Worm (Caenorhabditis elegans) whole organism, young adult: ENCODE data around the gene Y32H12A.6.

Experiments
- B0019.2 ChIP-seq: fragments of 200-800 bp; sonication (Bioruptor generic); conservative IDR thresholded peaks from 2 replicates; pipeline ENCODE4 v1.3.6; 2022; ENCODE audit warnings: missing genetic modification reagents, missing genetic modification characterization, missing compliant biosample characterization
- B0035.1 ChIP-seq: sonication (generic microtip); optimal IDR thresholded peaks from 2 replicates; lab custom pipeline; 2016; ENCODE audit warnings: missing genetic modification characterization, mild to moderate bottlenecking, missing compliant biosample characterization, missing genotype, missing genetic modification reagents
- B0261.1 ChIP-seq: sonication (generic microtip); optimal IDR thresholded peaks from 2 replicates; lab custom pipeline; 2016; ENCODE audit warnings: mild to moderate bottlenecking, missing genetic modification characterization, moderate library complexity, missing compliant biosample characterization
- B0336.3 ChIP-seq: fragments of 200-800 bp; sonication (Bioruptor generic); IDR thresholded peaks from 2 replicates; pipeline ENCODE4 v1.3.6; 2022; ENCODE audit warnings: missing genetic modification characterization, missing compliant biosample characterization
- C06A6.2 ChIP-seq: fragments of 200-800 bp; sonication (Bioruptor generic); conservative IDR thresholded peaks from 2 replicates; pipeline ENCODE4 v1.3.6; 2022; ENCODE audit warnings: missing genetic modification characterization, missing compliant biosample characterization
- F33H1.4 ChIP-seq: fragments of 200-800 bp; sonication (Bioruptor generic); IDR thresholded peaks from 2 replicates; pipeline ENCODE4 v1.3.6; 2022; ENCODE audit warnings: missing genetic modification reagents, missing genetic modification characterization, missing compliant biosample characterization
- F37B4.10 ChIP-seq: fragments of 200-800 bp; sonication (Bioruptor generic); IDR thresholded peaks from 2 replicates; pipeline ENCODE4 v1.3.6; 2022; ENCODE audit warnings: missing genetic modification characterization, missing compliant biosample characterization
- F52B5.7 ChIP-seq: sonication (generic microtip); optimal IDR thresholded peaks from 2 replicates; lab custom pipeline; 2016; ENCODE audit warnings: mild to moderate bottlenecking, missing genetic modification characterization, missing compliant biosample characterization
- F57A8.1 ChIP-seq: fragments of 200-800 bp; sonication (Bioruptor generic); optimal IDR thresholded peaks from 2 replicates; lab custom pipeline; 2018; ENCODE audit warnings: mild to moderate bottlenecking, missing genetic modification characterization, moderate library complexity, missing compliant biosample characterization
- F57C9.4 ChIP-seq: sonication (generic microtip); optimal IDR thresholded peaks from 2 replicates; lab custom pipeline; 2017; ENCODE audit warnings: mild to moderate bottlenecking, missing genetic modification characterization, missing compliant biosample characterization
- Y53F4B.3 ChIP-seq: fragments of 200-800 bp; sonication (Bioruptor generic); IDR thresholded peaks from 2 replicates; pipeline ENCODE4 v1.3.6; 2022; ENCODE audit warnings: missing genetic modification reagents, missing genetic modification characterization, missing compliant biosample characterization
- Y67H2A.10 ChIP-seq: fragments of 200-800 bp; sonication (Bioruptor generic); conservative IDR thresholded peaks from 2 replicates; pipeline ENCODE4 v1.3.6; 2022; ENCODE audit warnings: missing genetic modification reagents, missing genetic modification characterization, missing compliant biosample characterization
- akir-1 ChIP-seq: fragments of 200-800 bp; sonication (Bioruptor generic); optimal IDR thresholded peaks from 2 replicates; lab custom pipeline; 2018; ENCODE audit warnings: mild to moderate bottlenecking, missing genetic modification characterization, moderate library complexity, missing compliant biosample characterization
- atf-7 ChIP-seq: sonication (generic microtip); optimal IDR thresholded peaks from 2 replicates; lab custom pipeline; 2017; ENCODE audit warnings: mild to moderate bottlenecking, missing genetic modification characterization, missing compliant biosample characterization
- athp-1 ChIP-seq: sonication (generic microtip); optimal IDR thresholded peaks from 2 replicates; lab custom pipeline; 2017; ENCODE audit warnings: mild to moderate bottlenecking, missing genetic modification characterization, missing compliant biosample characterization
- cebp-1 ChIP-seq, 2 experiments: fragments of 200-800 bp in 1 of 2; sonication (Bioruptor generic) in 1 of 2; sonication (generic microtip) in 1 of 2; IDR thresholded peaks in 1 of 2; optimal IDR thresholded peaks in 1 of 2; 2 replicates each; pipeline versions ENCODE4 v1.3.6 to Lab custom; 2017 to 2022; ENCODE audit warnings: missing compliant biosample characterization in 2 of 2, missing genetic modification characterization in 2 of 2, mild to moderate bottlenecking in 1 of 2, missing genetic modification reagents in 1 of 2, moderate library complexity in 1 of 2
- ceh-27 ChIP-seq: fragments of 200-800 bp; sonication (Bioruptor generic); optimal IDR thresholded peaks from 2 replicates; lab custom pipeline; 2018; ENCODE audit warnings: mild to moderate bottlenecking, missing genetic modification characterization, moderate library complexity, missing compliant biosample characterization
- ceh-40 ChIP-seq: fragments of 200-800 bp; sonication (Bioruptor generic); IDR thresholded peaks from 2 replicates; pipeline ENCODE4 v1.3.6; 2022; ENCODE audit warnings: missing genetic modification characterization, missing compliant biosample characterization
- die-1 ChIP-seq: sonication (generic microtip); optimal IDR thresholded peaks from 2 replicates; lab custom pipeline; 2016; ENCODE audit warnings: missing genotype, mild to moderate bottlenecking, missing genetic modification characterization, missing compliant biosample characterization
- dpl-1 ChIP-seq: fragments of 150-350 bp; optimal IDR thresholded peaks from 2 replicates; lab custom pipeline; 2014; ENCODE audit warnings: missing biosample characterization, missing genetic modification reagents, missing genetic modification characterization
- egl-18 ChIP-seq: fragments of 200-800 bp; sonication (Bioruptor generic); IDR thresholded peaks from 2 replicates; pipeline ENCODE4 v1.3.6; 2022; ENCODE audit warnings: missing genetic modification reagents, missing genetic modification characterization, missing compliant biosample characterization
- egrh-3 ChIP-seq: fragments of 200-800 bp; sonication (Bioruptor generic); IDR thresholded peaks from 2 replicates; pipeline ENCODE4 v1.3.6; 2022; ENCODE audit warnings: missing genetic modification reagents, missing genetic modification characterization, missing compliant biosample characterization
- gei-17 ChIP-seq: fragments of 200-800 bp; sonication (Bioruptor generic); optimal IDR thresholded peaks from 2 replicates; lab custom pipeline; 2018; ENCODE audit warnings: mild to moderate bottlenecking, missing genetic modification characterization, missing compliant biosample characterization
- hlh-12 ChIP-seq: sonication (generic microtip); optimal IDR thresholded peaks from 2 replicates; lab custom pipeline; 2016; ENCODE audit warnings: missing genetic modification characterization, missing compliant biosample characterization
- hmg-1.2 ChIP-seq: fragments of 200-800 bp; sonication (Bioruptor generic); IDR thresholded peaks from 2 replicates; pipeline ENCODE4 v1.3.6; 2022; ENCODE audit warnings: missing genetic modification reagents, missing genetic modification characterization, missing compliant biosample characterization
- hmg-20 ChIP-seq: fragments of 200-800 bp; sonication (Bioruptor generic); IDR thresholded peaks from 2 replicates; pipeline ENCODE4 v1.3.6; 2022; ENCODE audit warnings: missing genetic modification reagents, missing genetic modification characterization, missing compliant biosample characterization
- lag-1 ChIP-seq: fragments of 200-800 bp; sonication (Bioruptor generic); IDR thresholded peaks from 2 replicates; pipeline ENCODE4 v1.3.6; 2022; ENCODE audit warnings: missing genetic modification reagents, missing genetic modification characterization, missing compliant biosample characterization
- lin-35 ChIP-seq, 3 experiments: fragments of 150-350 bp in 2 of 3; sonication (generic microtip) in 1 of 3; optimal IDR thresholded peaks; 2 replicates each; lab custom pipeline; 2014 to 2018; ENCODE audit warnings: missing biosample characterization in 3 of 3, missing genetic modification characterization in 3 of 3, missing genetic modification reagents in 3 of 3
- madf-6 ChIP-seq: fragments of 200-800 bp; sonication (Bioruptor generic); IDR thresholded peaks from 2 replicates; pipeline ENCODE4 v1.3.6; 2022; ENCODE audit warnings: missing genetic modification reagents, missing genetic modification characterization, missing compliant biosample characterization
- mcd-1 ChIP-seq: fragments of 200-800 bp; sonication (Bioruptor generic); IDR thresholded peaks from 2 replicates; pipeline ENCODE4 v1.3.6; 2022; ENCODE audit warnings: missing genetic modification reagents, missing genetic modification characterization, missing compliant biosample characterization
- mel-28 ChIP-seq: sonication (generic microtip); optimal IDR thresholded peaks from 2 replicates; lab custom pipeline; 2016; ENCODE audit warnings: borderline replicate concordance, mild to moderate bottlenecking, missing genetic modification characterization, missing compliant biosample characterization
- mxl-1 ChIP-seq: sonication (generic microtip); optimal IDR thresholded peaks from 2 replicates; lab custom pipeline; 2016; ENCODE audit warnings: missing genetic modification characterization, missing compliant biosample characterization
- nfya-1 ChIP-seq: sonication (generic microtip); optimal IDR thresholded peaks from 2 replicates; lab custom pipeline; 2017; ENCODE audit warnings: antibody characterized with exemption, missing compliant biosample characterization, missing genetic modification characterization, borderline replicate concordance; ENCODE audit not compliant: insufficient read depth
- nhr-120 ChIP-seq: fragments of 200-800 bp; sonication (Bioruptor generic); IDR thresholded peaks from 2 replicates; pipeline ENCODE4 v1.3.6; 2022; ENCODE audit warnings: missing genetic modification characterization, missing compliant biosample characterization
- nhr-80 ChIP-seq: sonication (generic microtip); optimal IDR thresholded peaks from 2 replicates; lab custom pipeline; 2016; ENCODE audit warnings: missing genetic modification characterization, missing compliant biosample characterization
- nhr-90 ChIP-seq: sonication (generic microtip); optimal IDR thresholded peaks from 2 replicates; lab custom pipeline; 2016; ENCODE audit warnings: missing genotype, mild to moderate bottlenecking, missing genetic modification characterization, missing compliant biosample characterization
- repo-1 ChIP-seq: sonication (generic microtip); optimal IDR thresholded peaks from 2 replicates; lab custom pipeline; 2017; ENCODE audit warnings: mild to moderate bottlenecking, missing genetic modification characterization, missing compliant biosample characterization
- sea-2 ChIP-seq: fragments of 200-800 bp; sonication (Bioruptor generic); IDR thresholded peaks from 2 replicates; pipeline ENCODE4 v1.3.6; 2022; ENCODE audit warnings: missing genetic modification characterization, missing compliant biosample characterization
- snpc-3.4 ChIP-seq: sonication (generic microtip); optimal IDR thresholded peaks from 2 replicates; lab custom pipeline; 2017; ENCODE audit warnings: missing genetic modification characterization, mild to moderate bottlenecking, missing compliant biosample characterization, antibody characterized with exemption, moderate library complexity, missing genotype, missing genetic modification reagents
- tlf-1 ChIP-seq: fragments of 200-800 bp; sonication (Bioruptor generic); optimal IDR thresholded peaks from 2 replicates; lab custom pipeline; 2018; ENCODE audit warnings: mild to moderate bottlenecking, missing genetic modification characterization, missing compliant biosample characterization
- xnd-1 ChIP-seq: sonication (generic microtip); optimal IDR thresholded peaks from 2 replicates; lab custom pipeline; 2016; ENCODE audit warnings: missing genotype, missing genetic modification reagents, missing genetic modification characterization, missing compliant biosample characterization
- zfh-2 ChIP-seq: fragments of 200-800 bp; sonication (Bioruptor generic); conservative IDR thresholded peaks from 2 replicates; pipeline ENCODE4 v1.3.6; 2022; ENCODE audit warnings: missing genetic modification reagents, missing genetic modification characterization, missing compliant biosample characterization
- zim-3 ChIP-seq: sonication (generic microtip); optimal IDR thresholded peaks from 2 replicates; lab custom pipeline; 2017; ENCODE audit warnings: mild to moderate bottlenecking, missing genetic modification characterization, moderate library complexity, missing compliant biosample characterization
- ztf-18 ChIP-seq: sonication (generic microtip); optimal IDR thresholded peaks from 2 replicates; lab custom pipeline; 2016; ENCODE audit warnings: missing genotype, mild to moderate bottlenecking, missing genetic modification characterization, missing compliant biosample characterization
- ztf-25 ChIP-seq: fragments of 200-800 bp; sonication (Bioruptor generic); IDR thresholded peaks from 2 replicates; pipeline ENCODE4 v1.3.6; 2022; ENCODE audit warnings: missing genetic modification reagents, missing genetic modification characterization, missing compliant biosample characterization

The Y32H12A.6 gene

DNA sequence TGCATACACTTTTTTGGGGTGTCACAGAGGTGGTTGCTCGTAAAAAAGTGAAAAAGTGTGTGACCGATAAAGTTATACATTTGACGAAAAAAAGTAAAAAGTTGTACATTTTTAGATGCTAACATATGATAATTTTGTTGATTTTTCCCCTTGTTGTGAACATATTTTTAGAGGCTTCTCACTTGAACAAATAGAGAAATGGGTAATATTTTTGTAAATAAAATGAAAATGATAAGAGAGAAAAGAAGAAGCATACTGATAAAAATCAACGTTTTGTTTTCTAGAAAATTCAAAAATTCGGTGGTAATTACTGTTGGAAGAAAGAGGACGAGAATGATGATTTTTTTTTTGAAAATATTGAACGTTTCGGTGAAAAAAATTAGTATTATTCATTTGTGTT is 38.3 kb upstream of the Y32H12A.6 start:
- no peak for TF ChIP-seq hmg-20 (GFP tag; lab: Robert Waterston, UW)
- no peak for TF ChIP-seq xnd-1 (tag; lab: Kevin White, UChicago)
- TF ChIP-seq athp-1 (tag; lab: Kevin White, UChicago): no peak
- no peak for TF ChIP-seq madf-6 (GFP tag; lab: Robert Waterston, UW)
- TF ChIP-seq Y67H2A.10: no peak
- no peak for TF ChIP-seq B0261.1 (tag; lab: Kevin White, UChicago)
- no peak for TF ChIP-seq nhr-120 (GFP tag; lab: Robert Waterston, UW)
- TF ChIP-seq F57C9.4 (tag; lab: Kevin White, UChicago): no peak
- no peak for TF ChIP-seq mxl-1
- TF ChIP-seq ztf-18 (tag; lab: Kevin White, UChicago): no peak
- TF ChIP-seq tlf-1 (GFP tag; lab: Kevin White, UChicago): no peak
- no peak for TF ChIP-seq gei-17 (GFP tag; lab: Kevin White, UChicago)
- no peak for TF ChIP-seq Y53F4B.3 (GFP tag; lab: Robert Waterston, UW)
- TF ChIP-seq C06A6.2 (GFP tag; lab: Robert Waterston, UW): no peak
- no peak for TF ChIP-seq sea-2 (GFP tag; lab: Robert Waterston, UW)
- TF ChIP-seq zim-3 (tag; lab: Kevin White, UChicago): no peak
- TF ChIP-seq akir-1 (GFP tag; lab: Kevin White, UChicago): no peak

DNA sequence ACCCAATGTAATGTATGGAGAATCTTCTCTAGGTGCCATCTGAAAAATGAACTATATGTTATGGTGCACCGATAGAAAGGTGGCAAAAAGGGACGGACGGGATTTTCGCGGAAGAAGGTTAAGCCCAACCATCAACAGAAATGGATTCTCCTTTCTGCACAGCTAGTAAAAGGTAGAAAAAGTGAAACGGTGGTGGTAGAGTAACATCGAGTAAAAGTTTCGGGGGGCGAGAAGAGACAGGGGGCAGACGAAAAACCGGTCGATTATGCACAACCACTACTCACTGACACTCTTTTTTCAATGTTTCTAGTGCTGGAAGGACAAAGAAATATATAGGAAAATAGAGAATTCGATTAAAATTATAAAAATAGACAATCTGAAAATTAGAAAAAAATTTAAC is 37.6 kb upstream of the Y32H12A.6 start:
- TF ChIP-seq die-1 (tag; lab: Kevin White, UChicago) (no peak), ztf-25 (no peak), lag-1 (no peak), F57C9.4 (tag; lab: Kevin White, UChicago) (no peak), lin-35 (GFP tag; optimal IDR thresholded peaks at IDR 0.05; lab: Kevin White, UChicago) (no peak), atf-7 (tag; lab: Kevin White, UChicago) (no peak), madf-6 (GFP tag; lab: Robert Waterston, UW) (no peak), B0035.1 (tag; lab: Kevin White, UChicago) (no peak), gei-17 (GFP tag; lab: Kevin White, UChicago) (no peak)

DNA sequence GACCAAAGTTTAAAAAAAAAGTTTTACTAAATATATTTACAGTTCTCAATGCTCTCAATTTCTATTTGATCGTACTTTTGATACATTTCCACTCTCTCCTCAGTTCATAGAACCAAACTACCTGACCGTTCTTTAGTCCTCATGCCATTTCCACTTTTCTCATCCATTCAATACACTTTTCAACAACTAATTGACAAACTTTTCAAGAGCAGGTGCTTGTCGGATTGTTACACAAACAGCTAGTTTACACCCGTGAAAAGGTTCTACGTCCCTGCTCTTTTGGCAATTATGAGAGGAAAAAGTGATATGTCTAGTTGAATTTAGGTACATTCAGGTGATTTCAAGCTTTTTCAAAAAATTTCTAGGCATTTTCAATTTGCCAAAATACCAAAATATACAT is 35.9 kb upstream of the Y32H12A.6 start:
- no peak for TF ChIP-seq ceh-27 (GFP tag; lab: Kevin White, UChicago)
- no peak for TF ChIP-seq nhr-80 (tag; lab: Kevin White, UChicago)
- TF ChIP-seq F33H1.4 (GFP tag; lab: Robert Waterston, UW): no peak
- TF ChIP-seq ceh-40 (GFP tag; lab: Robert Waterston, UW): no peak
- no peak for TF ChIP-seq hlh-12 (tag; lab: Kevin White, UChicago)
- TF ChIP-seq repo-1 (tag; lab: Kevin White, UChicago): no peak
- no peak for TF ChIP-seq mcd-1 (GFP tag; lab: Robert Waterston, UW)
- no peak for TF ChIP-seq hmg-1.2 (GFP tag; lab: Robert Waterston, UW)

DNA sequence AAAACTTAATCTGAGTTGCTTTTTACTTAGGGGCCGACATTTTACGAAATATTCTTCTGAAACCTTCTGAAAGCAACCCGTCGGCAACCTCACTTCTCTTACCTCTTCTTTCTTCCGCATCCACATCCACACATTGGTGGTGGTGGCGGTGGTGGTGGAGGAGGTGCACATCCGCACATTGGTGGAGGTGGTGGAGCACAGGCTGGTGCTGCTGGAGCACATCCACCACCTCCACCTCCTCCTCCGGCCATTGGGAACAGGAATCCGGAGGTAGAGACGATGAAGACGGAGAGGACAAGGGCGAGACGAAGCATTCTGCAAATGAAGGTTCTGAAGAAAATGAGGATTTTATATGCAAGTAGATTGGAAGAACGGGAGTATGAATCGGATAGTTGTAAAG is 31.7 kb upstream of the Y32H12A.6 start, which contains the start of gene grl-22:
Gene grl-22 (minus strand): TSS at position 332 of the 400 bp plus-strand sequence.
- no peak for TF ChIP-seq egl-18
- no peak for TF ChIP-seq B0019.2
- TF ChIP-seq cebp-1 (GFP tag; IDR thresholded peaks at IDR 0.05; lab: Robert Waterston, UW): no peak
- TF ChIP-seq cebp-1 (tag; optimal IDR thresholded peaks at IDR 0.05; lab: Kevin White, UChicago): no peak
- TF ChIP-seq snpc-3.4 (tag; lab: Kevin White, UChicago): no peak
- no peak for TF ChIP-seq F57A8.1 (GFP tag; lab: Kevin White, UChicago)
- TF ChIP-seq F52B5.7 (tag; lab: Kevin White, UChicago): no peak
- no peak for TF ChIP-seq nfya-1
- TF ChIP-seq nhr-90 (tag; lab: Kevin White, UChicago): no peak
- TF ChIP-seq B0336.3 (GFP tag; lab: Robert Waterston, UW): no peak
- no peak for TF ChIP-seq mel-28
- TF ChIP-seq F37B4.10 (GFP tag; lab: Robert Waterston, UW): no peak
- TF ChIP-seq zfh-2 (GFP tag; lab: Robert Waterston, UW): peak; percentile 86
- TF ChIP-seq egrh-3 (GFP tag; lab: Robert Waterston, UW): peak; percentile 64; the same call in 1 of the 2 replicates
- no peak for TF ChIP-seq dpl-1 (GFP tag; lab: Kevin White, UChicago)
- no peak for TF ChIP-seq B0035.1 (tag; lab: Kevin White, UChicago)
